Worm (Caenorhabditis elegans) whole organism, L3 larva: ENCODE measurements around the gene nfi-1.
A peak's percentile ranks its signal among the peaks of the same experiment; 100 is the strongest.

Experiments
- R02D3.7 ChIP-seq: fragments of 150-350 bp; optimal IDR thresholded peaks from 2 replicates; lab custom pipeline; 2014; ENCODE audit warnings: missing biosample characterization, missing genetic modification characterization
- aly-2 ChIP-seq: fragments of 150-350 bp; optimal IDR thresholded peaks from 2 replicates; lab custom pipeline; 2014; ENCODE audit warnings: missing biosample characterization, missing genetic modification characterization
- ceh-16 ChIP-seq: sonication (generic microtip); optimal IDR thresholded peaks from 2 replicates; lab custom pipeline; 2017; ENCODE audit warnings: missing biosample characterization, missing genetic modification characterization
- ceh-28 ChIP-seq: fragments of 150-350 bp; optimal IDR thresholded peaks from 2 replicates; lab custom pipeline; 2014; ENCODE audit warnings: missing biosample characterization, missing genetic modification reagents, missing genetic modification characterization
- ceh-9 ChIP-seq: sonication (generic microtip); optimal IDR thresholded peaks from 2 replicates; lab custom pipeline; 2018; ENCODE audit warnings: missing biosample characterization, missing genetic modification characterization
- daf-12 ChIP-seq: fragments of 150-350 bp; optimal IDR thresholded peaks from 2 replicates; lab custom pipeline; 2014; ENCODE audit warnings: missing biosample characterization, missing genetic modification reagents, missing genetic modification characterization
- egl-27 ChIP-seq: sonication (generic microtip); optimal IDR thresholded peaks from 4 replicates; lab custom pipeline; 2017; ENCODE audit warnings: missing biosample characterization, missing genetic modification reagents, missing genetic modification characterization
- egl-5 ChIP-seq: fragments of 150-350 bp; optimal IDR thresholded peaks from 2 replicates; lab custom pipeline; 2017; ENCODE audit warnings: missing biosample characterization, missing genetic modification reagents, missing genetic modification characterization, inconsistent platforms
- elt-1 ChIP-seq: fragments of 150-350 bp; optimal IDR thresholded peaks from 2 replicates; lab custom pipeline; 2014; ENCODE audit warnings: missing biosample characterization, missing genetic modification characterization
- elt-2 ChIP-seq: sonication (generic microtip); optimal IDR thresholded peaks from 2 replicates; lab custom pipeline; 2016; ENCODE audit warnings: missing genetic modification reagents, mild to moderate bottlenecking, missing genetic modification characterization, missing compliant biosample characterization
- fkh-10 ChIP-seq: sonication (generic microtip); optimal IDR thresholded peaks from 2 replicates; lab custom pipeline; 2017; ENCODE audit warnings: missing biosample characterization, missing genetic modification reagents, missing genetic modification characterization
- fkh-2 ChIP-seq: fragments of 150-350 bp; optimal IDR thresholded peaks from 2 replicates; lab custom pipeline; 2014; ENCODE audit warnings: missing biosample characterization, missing genetic modification reagents, missing genetic modification characterization
- hmg-11 ChIP-seq: sonication (generic microtip); optimal IDR thresholded peaks from 2 replicates; lab custom pipeline; 2016; ENCODE audit warnings: missing genetic modification characterization, missing compliant biosample characterization
- jun-1 ChIP-seq: fragments of 150-350 bp; optimal IDR thresholded peaks from 2 replicates; lab custom pipeline; 2014; ENCODE audit warnings: missing biosample characterization, missing genetic modification reagents, missing genetic modification characterization
- lin-15B ChIP-seq: fragments of 150-350 bp; optimal IDR thresholded peaks from 2 replicates; lab custom pipeline; 2014; ENCODE audit warnings: missing biosample characterization, missing genetic modification characterization
- lin-39 ChIP-seq: fragments of 150-350 bp; optimal IDR thresholded peaks from 2 replicates; lab custom pipeline; 2018; ENCODE audit warnings: missing biosample characterization, missing genetic modification reagents, missing genetic modification characterization
- lsy-12 ChIP-seq: sonication (generic microtip); optimal IDR thresholded peaks from 2 replicates; lab custom pipeline; 2016; ENCODE audit warnings: mild to moderate bottlenecking, missing genetic modification characterization, missing compliant biosample characterization
- mdl-1 ChIP-seq: fragments of 150-350 bp; optimal IDR thresholded peaks from 2 replicates; lab custom pipeline; 2014; ENCODE audit warnings: missing biosample characterization, missing genetic modification characterization
- mml-1 ChIP-seq: fragments of 150-350 bp; sonication (generic microtip); optimal IDR thresholded peaks from 3 replicates; lab custom pipeline; 2014; ENCODE audit warnings: missing biosample characterization, missing genetic modification characterization
- nfya-1 ChIP-seq: sonication (generic microtip); optimal IDR thresholded peaks from 2 replicates; lab custom pipeline; 2017; ENCODE audit warnings: missing genetic modification characterization, mild to moderate bottlenecking, missing compliant biosample characterization, antibody characterized with exemption, moderate library complexity; ENCODE audit not compliant: insufficient read depth
- nhr-11 ChIP-seq: fragments of 150-350 bp; optimal IDR thresholded peaks from 2 replicates; lab custom pipeline; 2014; ENCODE audit warnings: missing biosample characterization, missing genetic modification characterization
- nhr-23 ChIP-seq: fragments of 150-350 bp; optimal IDR thresholded peaks from 2 replicates; lab custom pipeline; 2014; ENCODE audit warnings: missing biosample characterization, missing genetic modification reagents, missing genetic modification characterization
- nhr-237 ChIP-seq: fragments of 150-350 bp; optimal IDR thresholded peaks from 2 replicates; lab custom pipeline; 2014; ENCODE audit warnings: missing biosample characterization, missing genetic modification characterization
- nhr-25 ChIP-seq: sonication (generic microtip); optimal IDR thresholded peaks from 2 replicates; lab custom pipeline; 2017; ENCODE audit warnings: missing biosample characterization, missing genetic modification characterization
- nhr-77 ChIP-seq: fragments of 150-350 bp; optimal IDR thresholded peaks from 2 replicates; lab custom pipeline; 2014; ENCODE audit warnings: missing biosample characterization, missing genetic modification characterization
- pha-4 ChIP-seq: fragments of 150-350 bp; optimal IDR thresholded peaks from 2 replicates; lab custom pipeline; 2014; ENCODE audit warnings: missing biosample characterization, missing genetic modification reagents, missing genetic modification characterization
- pqm-1 ChIP-seq: fragments of 150-350 bp; optimal IDR thresholded peaks from 2 replicates; lab custom pipeline; 2017; ENCODE audit warnings: missing biosample characterization, missing genetic modification characterization, inconsistent platforms
- skn-1 ChIP-seq: fragments of 150-350 bp; optimal IDR thresholded peaks from 2 replicates; lab custom pipeline; 2014; ENCODE audit warnings: missing biosample characterization, missing genetic modification characterization
- snpc-4 ChIP-seq: fragments of 150-350 bp; optimal IDR thresholded peaks from 2 replicates; lab custom pipeline; 2014; ENCODE audit warnings: missing biosample characterization, missing genetic modification characterization
- tbx-2 ChIP-seq: sonication (generic microtip); optimal IDR thresholded peaks from 2 replicates; lab custom pipeline; 2016; ENCODE audit warnings: mild to moderate bottlenecking, missing genetic modification characterization, missing compliant biosample characterization
- unc-39 ChIP-seq: sonication (generic microtip); optimal IDR thresholded peaks from 4 replicates; lab custom pipeline; 2017; ENCODE audit warnings: missing biosample characterization, missing genetic modification characterization
- unc-62 ChIP-seq: fragments of 150-350 bp; sonication (generic microtip); optimal IDR thresholded peaks from 4 replicates; lab custom pipeline; 2014; ENCODE audit warnings: missing biosample characterization, missing genetic modification reagents, missing genetic modification characterization
- zag-1 ChIP-seq: fragments of 150-350 bp; optimal IDR thresholded peaks from 2 replicates; lab custom pipeline; 2014; ENCODE audit warnings: missing biosample characterization, missing genetic modification characterization
- ztf-4 ChIP-seq: fragments of 150-350 bp; optimal IDR thresholded peaks from 2 replicates; lab custom pipeline; 2014; ENCODE audit warnings: missing biosample characterization, missing genetic modification characterization

The nfi-1 gene

DNA sequence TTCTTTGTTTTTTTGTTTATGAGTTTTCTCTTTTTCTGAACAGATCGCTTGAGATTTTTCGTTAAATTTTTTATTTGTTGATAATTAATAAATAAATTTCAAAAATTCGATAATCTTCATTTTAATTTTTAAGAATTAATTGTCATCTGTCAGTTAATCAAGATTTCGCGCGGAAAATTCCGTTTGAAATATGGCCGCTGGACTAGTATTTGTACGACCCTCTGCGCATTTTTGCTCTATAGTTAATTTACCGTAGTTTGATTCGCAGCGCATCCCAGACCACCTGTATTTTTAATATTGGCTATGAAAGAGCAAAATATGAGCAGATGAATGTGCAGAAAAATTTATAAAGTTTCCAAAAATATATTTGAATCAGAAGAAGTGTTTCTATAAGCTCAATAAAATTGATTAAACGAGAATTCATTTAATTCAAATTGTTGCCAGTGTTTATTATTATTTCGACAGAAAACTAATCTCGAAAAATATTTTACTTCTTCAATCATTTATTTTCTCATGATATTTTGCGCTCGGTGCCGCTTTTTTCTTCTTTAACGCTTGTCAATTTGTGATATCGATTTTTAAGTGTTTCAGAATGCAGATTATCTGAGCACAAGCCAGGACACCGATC lies at the start of gene nfi-1:
Gene nfi-1 (plus strand): TSS at position 578 of the 628 bp plus-strand sequence.
- peak; percentile 81 for TF ChIP-seq pha-4 (tag; lab: Kevin White, UChicago)
- TF ChIP-seq jun-1: no peak
- TF ChIP-seq nhr-11 (tag; lab: Kevin White, UChicago): no peak
- TF ChIP-seq pqm-1 (tag; lab: Kevin White, UChicago): no peak
- TF ChIP-seq lin-39 (tag; lab: Kevin White, UChicago): peak; percentile 64
- TF ChIP-seq snpc-4: peak; percentile 66
- TF ChIP-seq nfya-1: peak; percentile 79
- TF ChIP-seq mdl-1 (tag; lab: Kevin White, UChicago): no peak
- TF ChIP-seq nhr-25 (tag; lab: Kevin White, UChicago): peak; percentile 22
- TF ChIP-seq lin-15B (tag; lab: Kevin White, UChicago): peak; percentile 68
- TF ChIP-seq nhr-23 (tag; lab: Kevin White, UChicago): peak; percentile 13
- TF ChIP-seq nhr-237 (tag; lab: Kevin White, UChicago): no peak

DNA sequence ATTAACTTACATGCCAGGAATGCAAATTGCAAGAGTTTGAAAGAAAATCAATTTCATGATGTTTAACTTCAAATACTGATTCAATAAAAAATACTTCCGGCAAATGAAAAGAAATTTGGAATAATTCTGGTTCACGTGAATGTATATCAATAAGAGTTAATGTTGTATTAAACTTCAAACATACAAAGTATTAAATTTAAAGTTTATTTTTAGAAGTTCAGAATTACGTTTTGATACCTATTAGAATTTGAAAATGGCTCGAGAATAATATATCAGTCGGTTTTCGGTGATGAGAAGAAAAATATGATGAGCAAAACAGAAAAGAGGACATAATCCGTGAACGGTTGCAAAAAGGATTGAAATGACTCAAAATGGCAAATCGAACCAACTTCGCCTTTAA lies 48.4 kb upstream of the nfi-1 start, which contains the start of gene D1022.9:
Gene D1022.9 (minus strand): TSS at position 101 of the 400 bp plus-strand sequence.
- TF ChIP-seq daf-12 (no peak), skn-1 (no peak), ztf-4 (no peak), pha-4 (tag; lab: Kevin White, UChicago) (no peak), nhr-23 (tag; lab: Kevin White, UChicago) (no peak), fkh-10 (no peak), egl-5 (tag; lab: Kevin White, UChicago) (no peak), elt-2 (tag; lab: Kevin White, UChicago) (no peak), elt-1 (tag; lab: Kevin White, UChicago) (no peak), zag-1 (tag; lab: Kevin White, UChicago) (no peak), jun-1 (no peak)

DNA sequence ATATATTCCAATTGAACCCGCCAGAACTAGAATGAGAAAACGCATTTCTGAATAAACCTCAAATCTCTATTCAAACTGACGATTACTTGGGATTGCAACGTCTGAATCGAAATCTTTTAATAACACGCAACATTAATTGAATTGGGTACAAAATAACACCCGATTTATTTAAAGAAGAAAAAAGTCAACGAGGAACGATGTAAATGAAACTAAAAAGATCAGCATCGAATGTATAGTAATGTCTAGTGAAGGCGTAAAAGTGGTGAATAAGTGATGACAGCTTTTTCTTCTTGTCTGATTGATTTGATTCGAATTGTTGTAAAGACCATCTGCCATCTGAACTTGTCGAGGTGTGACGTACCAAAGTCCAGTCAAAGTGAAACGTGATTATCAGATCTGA lies 44.4 kb upstream of the nfi-1 start, which contains the start of gene nas-23:
Gene nas-23 (minus strand): TSS at position 101 of the 400 bp plus-strand sequence.
- TF ChIP-seq R02D3.7 (tag; lab: Kevin White, UChicago) (no peak), hmg-11 (tag; lab: Kevin White, UChicago) (no peak), egl-27 (no peak), zag-1 (tag; lab: Kevin White, UChicago) (no peak), tbx-2 (no peak), lsy-12 (tag; lab: Kevin White, UChicago) (no peak), skn-1 (no peak), nfya-1 (no peak), nhr-77 (tag; lab: Kevin White, UChicago) (no peak), lin-15B (tag; lab: Kevin White, UChicago) (no peak), jun-1 (no peak)
- TF ChIP-seq, all 47 proteins: peak for 0

DNA sequence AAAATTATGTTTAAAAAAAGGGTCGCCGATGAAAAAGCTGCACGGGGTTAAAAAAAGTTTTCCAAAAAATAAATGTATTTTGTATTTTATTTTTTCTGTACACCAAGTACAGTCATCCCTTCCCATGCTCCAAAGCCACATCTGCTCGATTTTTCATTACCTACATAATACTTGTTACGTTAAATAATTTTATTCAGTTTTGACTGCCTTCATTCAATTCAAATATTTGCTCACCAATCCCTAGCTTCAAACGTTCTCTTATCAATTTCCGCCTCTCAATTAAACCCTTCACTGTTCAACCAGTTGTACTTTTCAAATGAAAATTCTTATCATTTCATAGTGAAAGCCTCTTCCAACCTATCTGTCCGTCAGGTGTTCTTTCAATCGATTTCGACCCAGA lies 43.8 kb upstream of the nfi-1 start, which contains the start of gene R10H1.1:
Gene R10H1.1 (plus strand): TSS at position 301 of the 400 bp plus-strand sequence.
- TF ChIP-seq egl-27 (no peak), fkh-2 (no peak), ceh-28 (tag; lab: Kevin White, UChicago) (peak; percentile 1), unc-39 (tag; lab: Kevin White, UChicago) (no peak), aly-2 (tag; lab: Kevin White, UChicago) (no peak), unc-62 (GFP tag; lab: Kevin White, UChicago) (no peak)

DNA sequence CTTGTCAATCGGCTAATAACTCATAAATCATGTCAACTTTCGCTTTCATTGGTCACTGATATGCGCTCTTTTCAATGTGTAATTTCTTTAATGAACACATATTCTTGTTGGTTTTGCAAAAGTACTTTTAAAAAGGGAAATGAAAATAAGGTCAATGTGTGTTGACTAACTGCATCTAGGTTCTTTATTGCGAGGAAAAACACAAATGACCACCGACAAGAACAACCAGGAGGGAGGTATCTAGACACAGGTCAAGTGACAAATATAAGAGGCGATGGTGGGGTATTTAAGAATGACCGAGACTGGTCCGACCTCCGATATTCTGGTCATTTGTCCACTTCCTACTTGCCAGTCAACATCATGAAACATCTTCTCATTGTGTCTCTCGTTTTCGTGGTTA lies 41.9 kb upstream of the nfi-1 start, which contains the start of gene spi-1:
Gene spi-1 (plus strand): TSS at position 178 of the 400 bp plus-strand sequence.
- peak; percentile 59 for TF ChIP-seq nhr-23 (tag; lab: Kevin White, UChicago)
- no peak for TF ChIP-seq snpc-4
- no peak for TF ChIP-seq nhr-77 (tag; lab: Kevin White, UChicago)
- no peak for TF ChIP-seq ceh-16 (tag; lab: Kevin White, UChicago)

DNA sequence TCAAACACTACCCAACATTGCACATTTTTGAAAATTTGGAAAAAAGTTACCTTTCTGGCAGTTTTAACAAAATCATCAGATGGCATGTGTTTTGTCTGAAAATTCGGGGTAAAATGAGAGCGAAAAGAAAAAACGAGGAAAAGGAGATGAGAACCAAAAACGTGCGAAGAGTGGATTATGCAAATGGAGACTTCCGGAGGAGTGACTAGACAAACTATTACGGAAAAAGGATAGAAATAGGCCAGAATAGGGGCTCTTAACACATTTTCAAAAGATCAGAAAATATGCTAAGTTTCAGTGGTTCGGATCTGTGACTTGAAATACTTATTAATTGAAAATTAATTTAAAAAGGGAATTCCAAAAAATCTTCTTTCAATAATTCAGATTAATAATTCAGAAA lies 38.6 kb upstream of the nfi-1 start, which contains the start of gene srab-14:
Gene srab-14 (minus strand): TSS at position 101 of the 400 bp plus-strand sequence.
- TF ChIP-seq mml-1 (tag; lab: Kevin White, UChicago) (no peak), elt-2 (tag; lab: Kevin White, UChicago) (no peak), ceh-9 (tag; lab: Kevin White, UChicago) (no peak)
